Fruit fly (Drosophila melanogaster) whole organism, embryonic: ENCODE data around the gene CG31952.
A peak's percentile ranks its signal among the peaks of the same experiment; 100 is the strongest.

Experiments used
- Bteb2 ChIP-seq: fragments of 200-800 bp; sonication (Bioruptor generic); optimal IDR thresholded peaks from 2 replicates; lab custom pipeline; 2016; ENCODE audit warnings: missing biosample characterization, missing genetic modification characterization
- CG10147 ChIP-seq: fragments of 200-800 bp; sonication (Bioruptor generic); optimal IDR thresholded peaks from 2 replicates; lab custom pipeline; 2019; ENCODE audit warnings: missing biosample characterization, mild to moderate bottlenecking, missing genetic modification characterization, moderate library complexity
- CG10267 ChIP-seq: fragments of 200-800 bp; sonication (Bioruptor generic); optimal IDR thresholded peaks from 2 replicates; lab custom pipeline; 2018; ENCODE audit warnings: missing biosample characterization, mild to moderate bottlenecking, missing genetic modification characterization, moderate library complexity
- CG11560 ChIP-seq: fragments of 200-800 bp; sonication (Bioruptor generic); IDR thresholded peaks from 3 replicates; pipeline ENCODE4 v1.3.6; 2022; ENCODE audit warnings: missing biosample characterization, missing genetic modification characterization
- CG13287 ChIP-seq: fragments of 200-800 bp; sonication (Bioruptor generic); IDR thresholded peaks from 2 replicates; pipeline ENCODE4 v1.3.6; 2022; ENCODE audit warnings: missing biosample characterization, missing genetic modification characterization; ENCODE audit not compliant: partially characterized antibody
- CG15514 ChIP-seq: fragments of 200-800 bp; sonication (Bioruptor generic); optimal IDR thresholded peaks from 3 replicates; lab custom pipeline; 2017; ENCODE audit warnings: missing biosample characterization, missing genetic modification characterization, mild to moderate bottlenecking, moderate library complexity, missing genetic modification reagents
- CG17802 ChIP-seq: fragments of 200-800 bp; sonication (Bioruptor generic); optimal IDR thresholded peaks from 2 replicates; lab custom pipeline; 2018; ENCODE audit warnings: missing biosample characterization, mild to moderate bottlenecking, missing genetic modification characterization, moderate library complexity
- CG2889 ChIP-seq: fragments of 200-800 bp; sonication (Bioruptor generic); IDR thresholded peaks from 3 replicates; pipeline ENCODE4 v1.3.6; 2022; ENCODE audit warnings: missing biosample characterization, missing genetic modification characterization
- CG30020 ChIP-seq: fragments of 200-800 bp; optimal IDR thresholded peaks from 2 replicates; lab custom pipeline; 2019; ENCODE audit warnings: missing biosample characterization, mild to moderate bottlenecking, missing genetic modification characterization, moderate library complexity
- CG30403 ChIP-seq: fragments of 200-800 bp; sonication (Bioruptor generic); optimal IDR thresholded peaks from 3 replicates; lab custom pipeline; 2016; ENCODE audit warnings: missing biosample characterization, missing genetic modification characterization
- CG31224 ChIP-seq: fragments of 200-800 bp; sonication (Bioruptor generic); IDR thresholded peaks from 2 replicates; pipeline ENCODE4 v1.3.6; 2022; ENCODE audit warnings: missing biosample characterization, missing genetic modification characterization
- CG32767 ChIP-seq: fragments of 200-800 bp; sonication (Bioruptor generic); IDR thresholded peaks from 2 replicates; pipeline ENCODE4 v1.3.6; 2022; ENCODE audit warnings: missing biosample characterization, missing genetic modification characterization
- CG32772 ChIP-seq: fragments of 200-800 bp; sonication (Bioruptor generic); IDR thresholded peaks from 2 replicates; pipeline ENCODE4 v1.3.6; 2022; ENCODE audit warnings: missing biosample characterization, missing genetic modification characterization
- CG34224 ChIP-seq: fragments of 200-800 bp; sonication (Bioruptor generic); IDR thresholded peaks from 3 replicates; pipeline ENCODE4 v1.3.6; 2022; ENCODE audit warnings: missing biosample characterization, missing genetic modification characterization; ENCODE audit not compliant: partially characterized antibody
- CG4360 ChIP-seq: fragments of 200-800 bp; sonication (Bioruptor generic); IDR thresholded peaks from 2 replicates; pipeline ENCODE4 v1.3.6; 2022; ENCODE audit warnings: missing biosample characterization, missing genetic modification characterization
- CG7357 ChIP-seq: fragments of 200-800 bp; sonication (Bioruptor generic); IDR thresholded peaks from 3 replicates; pipeline ENCODE4 v1.3.6; 2022; ENCODE audit warnings: missing biosample characterization, missing genetic modification characterization
- CG8924 ChIP-seq: fragments of 200-800 bp; optimal IDR thresholded peaks from 3 replicates; lab custom pipeline; 2019; ENCODE audit warnings: missing biosample characterization, mild to moderate bottlenecking, missing genetic modification characterization, moderate library complexity
- CHES-1-like ChIP-seq: fragments of 200-800 bp; sonication (Bioruptor generic); optimal IDR thresholded peaks from 2 replicates; lab custom pipeline; 2016; ENCODE audit warnings: missing biosample characterization, missing genetic modification characterization
- Deaf1 ChIP-seq: fragments of 200-800 bp; optimal IDR thresholded peaks from 3 replicates; lab custom pipeline; 2019; ENCODE audit warnings: missing biosample characterization, mild to moderate bottlenecking, missing genetic modification characterization, moderate library complexity
- Dip2 ChIP-seq: fragments of 200-800 bp; sonication (Bioruptor generic); IDR thresholded peaks from 2 replicates; pipeline ENCODE4 v1.3.6; 2022; ENCODE audit warnings: missing biosample characterization, missing genetic modification characterization
- E2f2 ChIP-seq: fragments of 200-800 bp; sonication (Bioruptor generic); IDR thresholded peaks from 2 replicates; pipeline ENCODE4 v1.3.6; 2022; ENCODE audit warnings: missing biosample characterization, missing genetic modification characterization
- Ets65A ChIP-seq: fragments of 200-800 bp; sonication (Bioruptor generic); peaks from one replicate; lab custom pipeline; 2016; ENCODE audit warnings: missing biosample characterization, missing genetic modification characterization
- H15 ChIP-seq: fragments of 200-800 bp; sonication (Bioruptor generic); IDR thresholded peaks from 3 replicates; pipeline ENCODE4 v1.3.6; 2022; ENCODE audit warnings: missing biosample characterization, missing genetic modification characterization
- HLH3B ChIP-seq: fragments of 200-800 bp; sonication (Bioruptor generic); IDR thresholded peaks from 2 replicates; pipeline ENCODE4 v1.3.6; 2022; ENCODE audit warnings: missing biosample characterization, missing genetic modification characterization
- HLHmδ ChIP-seq: fragments of 200-800 bp; sonication (Bioruptor generic); optimal IDR thresholded peaks from 2 replicates; lab custom pipeline; 2018; ENCODE audit warnings: missing biosample characterization, mild to moderate bottlenecking, missing genetic modification characterization, moderate library complexity
- HmgZ ChIP-seq: fragments of 200-800 bp; sonication (Bioruptor generic); optimal IDR thresholded peaks from 2 replicates; lab custom pipeline; 2018; ENCODE audit warnings: missing biosample characterization, mild to moderate bottlenecking, missing genetic modification characterization
- MBD-R2 ChIP-seq: fragments of 200-800 bp; sonication (Bioruptor generic); IDR thresholded peaks from 2 replicates; pipeline ENCODE4 v1.3.6; 2022; ENCODE audit warnings: missing biosample characterization, missing genetic modification characterization
- Med ChIP-seq: fragments of 200-800 bp; sonication (Bioruptor generic); peaks from one replicate; lab custom pipeline; 2016; ENCODE audit warnings: missing biosample characterization, missing genetic modification characterization, mild to moderate bottlenecking, inconsistent platforms, moderate library complexity
- Sry-β ChIP-seq: fragments of 200-800 bp; sonication (Bioruptor generic); optimal IDR thresholded peaks from 2 replicates; lab custom pipeline; 2018; ENCODE audit warnings: missing biosample characterization, mild to moderate bottlenecking, missing genetic modification characterization, moderate library complexity
- amos ChIP-seq: fragments of 200-800 bp; sonication (Bioruptor generic); IDR thresholded peaks from 2 replicates; pipeline ENCODE4 v1.3.6; 2022; ENCODE audit warnings: missing biosample characterization, missing genetic modification characterization; ENCODE audit not compliant: partially characterized antibody
- caup ChIP-seq: fragments of 200-800 bp; sonication (Bioruptor generic); optimal IDR thresholded peaks from 3 replicates; lab custom pipeline; 2017; ENCODE audit warnings: missing biosample characterization, mild to moderate bottlenecking, missing genetic modification characterization, moderate library complexity; ENCODE audit not compliant: severe bottlenecking
- crp ChIP-seq, 2 experiments: fragments of 200-800 bp; sonication (Bioruptor generic); optimal IDR thresholded peaks; 2 replicates in 1 of 2; 3 replicates in 1 of 2; lab custom pipeline; 2017; ENCODE audit warnings: missing biosample characterization in 2 of 2, missing genetic modification characterization in 2 of 2, mild to moderate bottlenecking in 1 of 2, moderate library complexity in 1 of 2
- dm ChIP-seq: fragments of 200-800 bp; sonication (Bioruptor generic); optimal IDR thresholded peaks from 3 replicates; lab custom pipeline; 2016; ENCODE audit warnings: missing biosample characterization, missing genetic modification characterization
- esg ChIP-seq: fragments of 200-800 bp; sonication (Bioruptor generic); conservative IDR thresholded peaks from 2 replicates; pipeline ENCODE4 v1.3.6; 2022; ENCODE audit warnings: missing biosample characterization, missing genetic modification characterization
- fd64A ChIP-seq: fragments of 200-800 bp; sonication (Bioruptor generic); optimal IDR thresholded peaks from 3 replicates; lab custom pipeline; 2018; ENCODE audit warnings: missing biosample characterization, mild to moderate bottlenecking, missing genetic modification characterization
- gro ChIP-seq: fragments of 200-800 bp; sonication (Bioruptor generic); optimal IDR thresholded peaks from 2 replicates; lab custom pipeline; 2016; ENCODE audit warnings: missing biosample characterization, missing genetic modification characterization
- gsb-n ChIP-seq: fragments of 200-800 bp; sonication (Bioruptor generic); optimal IDR thresholded peaks from 3 replicates; lab custom pipeline; 2018; ENCODE audit warnings: missing biosample characterization, mild to moderate bottlenecking, missing genetic modification characterization
- h ChIP-seq: fragments of >200 bp; optimal IDR thresholded peaks from 2 replicates; lab custom pipeline; 2017
- ind ChIP-seq: fragments of 200-800 bp; sonication (Bioruptor generic); optimal IDR thresholded peaks from 3 replicates; lab custom pipeline; 2016; ENCODE audit warnings: missing biosample characterization, missing genetic modification characterization
- odd ChIP-seq: fragments of 200-800 bp; sonication (Bioruptor generic); optimal IDR thresholded peaks from 2 replicates; lab custom pipeline; 2017; ENCODE audit warnings: missing biosample characterization, mild to moderate bottlenecking, missing genetic modification characterization
- otp ChIP-seq: fragments of 200-800 bp; sonication (Bioruptor generic); IDR thresholded peaks from 3 replicates; pipeline ENCODE4, ENCODE4 v1.3.6; 2022; ENCODE audit warnings: missing biosample characterization, missing genetic modification characterization
- pfk ChIP-seq: fragments of 200-800 bp; sonication (Bioruptor generic); optimal IDR thresholded peaks from 2 replicates; lab custom pipeline; 2018; ENCODE audit warnings: missing biosample characterization, mild to moderate bottlenecking, missing genetic modification characterization, moderate library complexity
- pho ChIP-seq: fragments of 200-800 bp; sonication (Bioruptor generic); optimal IDR thresholded peaks from 2 replicates; lab custom pipeline; 2016; ENCODE audit warnings: missing biosample characterization, missing genetic modification characterization
- pzg ChIP-seq: fragments of 200-800 bp; sonication (Bioruptor generic); optimal IDR thresholded peaks from 3 replicates; lab custom pipeline; 2018; ENCODE audit warnings: missing biosample characterization, mild to moderate bottlenecking, missing genetic modification characterization, moderate library complexity
- sens ChIP-seq: fragments of 200-800 bp; sonication (Bioruptor generic); peaks from one replicate; lab custom pipeline; 2016; ENCODE audit warnings: missing biosample characterization, missing genetic modification characterization
- slbo ChIP-seq: fragments of 200-800 bp; sonication (Bioruptor generic); IDR thresholded peaks from 2 replicates; pipeline ENCODE4 v1.3.6; 2022; ENCODE audit warnings: missing biosample characterization, missing genetic modification characterization
- trem ChIP-seq: fragments of 200-800 bp; optimal IDR thresholded peaks from 3 replicates; lab custom pipeline; 2019; ENCODE audit warnings: missing biosample characterization, mild to moderate bottlenecking, missing genetic modification characterization, moderate library complexity
- z ChIP-seq: fragments of 200-800 bp; sonication (Bioruptor generic); IDR thresholded peaks from 3 replicates; pipeline ENCODE4 v1.3.6; 2022; ENCODE audit warnings: missing biosample characterization, missing genetic modification characterization
- zen ChIP-seq: fragments of 200-800 bp; sonication (Bioruptor generic); optimal IDR thresholded peaks from 3 replicates; lab custom pipeline; 2018; ENCODE audit warnings: missing biosample characterization, mild to moderate bottlenecking, missing genetic modification characterization, moderate library complexity
- zfh2 ChIP-seq: fragments of 200-800 bp; sonication (Bioruptor generic); optimal IDR thresholded peaks from 2 replicates; lab custom pipeline; 2016; ENCODE audit warnings: missing biosample characterization, missing genetic modification characterization

Gene CG31952

DNA sequence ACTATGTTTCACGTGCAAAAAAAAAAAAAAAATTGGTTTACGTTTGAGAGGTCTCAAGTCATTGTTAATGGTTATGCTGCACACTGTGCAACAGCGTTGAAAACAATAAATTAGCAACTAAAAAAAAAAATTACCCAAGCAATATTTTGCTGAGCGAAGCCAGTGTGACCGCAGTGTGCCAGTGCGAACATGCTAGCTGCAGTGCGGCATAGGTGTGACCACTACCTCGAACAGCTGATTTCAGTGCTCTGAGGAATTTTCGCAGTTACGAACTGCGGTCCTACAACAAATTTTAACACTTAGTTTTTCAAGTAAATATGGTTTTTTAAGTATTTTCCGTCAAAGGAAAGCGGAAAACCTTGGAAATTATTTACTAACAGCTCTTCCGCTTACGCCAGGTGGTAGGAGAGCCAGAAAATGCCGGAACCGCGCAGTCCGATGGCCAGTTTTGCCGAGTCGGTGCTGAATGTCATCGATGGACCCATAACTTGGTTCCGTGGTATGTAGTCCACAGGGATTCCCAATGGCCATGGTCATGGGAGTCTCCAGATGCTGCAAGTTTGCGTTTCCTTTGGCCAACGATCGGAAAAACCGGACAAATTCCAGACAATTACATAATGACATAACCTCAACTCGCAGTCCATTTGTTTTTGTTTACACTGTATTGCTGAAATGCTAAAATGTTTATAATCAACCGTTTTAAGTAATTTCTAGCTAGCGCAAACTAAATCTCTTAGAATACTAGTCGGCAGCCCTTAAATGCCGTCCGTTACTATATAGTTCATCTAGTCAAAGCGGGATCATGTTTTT is 49.6 kb downstream of the CG31952 start, which contains the start of the genes msl-2 and ND-PDSW (continued):
- TF ChIP-seq pho (GFP tag; lab: Kevin White, UChicago) (peak; percentile 6), pzg (GFP tag; lab: Kevin White, UChicago) (peak; percentile 89), h (no peak), Ets65A (GFP tag; lab: Kevin White, UChicago) (peak; percentile 12), caup (GFP tag; lab: Kevin White, UChicago) (no peak), HLH3B (GFP tag; lab: Robert Waterston, UW) (no peak), CG2889 (GFP tag; lab: Robert Waterston, UW) (no peak), HLHmδ (GFP tag; lab: Kevin White, UChicago) (peak; percentile 22), CG10267 (peak; percentile 49), trem (tag; lab: Kevin White, UChicago) (peak; percentile 23), CG8924 (tag; lab: Kevin White, UChicago) (peak; percentile 35), Sry-β (GFP tag; lab: Kevin White, UChicago) (peak; percentile 16), CG4360 (GFP tag; lab: Robert Waterston, UW) (no peak), Bteb2 (GFP tag; lab: Kevin White, UChicago) (no peak), Dip2 (GFP tag; lab: Robert Waterston, UW) (no peak), fd64A (no peak), zen (tag; lab: Kevin White, UChicago) (peak; percentile 41), CG10147 (GFP tag; lab: Kevin White, UChicago) (no peak), CG7357 (peak; percentile 92), CG32767 (GFP tag; lab: Robert Waterston, UW) (no peak), CG15514 (GFP tag; lab: Kevin White, UChicago) (peak; percentile 42), CG11560 (tag; lab: Robert Waterston, UW) (no peak), CHES-1-like (peak; percentile 36), E2f2 (0 out of 2 replicates have a peak, but pooled peaks have one; percentile 8), Med (GFP tag; lab: Kevin White, UChicago) (peak; percentile 80), CG17802 (tag; lab: Kevin White, UChicago) (peak; percentile 68), dm (peak; percentile 44), amos (GFP tag; lab: Robert Waterston, UW) (peak; percentile 7; the same call in 1 of the 2 replicates), CG30403 (GFP tag; lab: Kevin White, UChicago) (no peak), CG31224 (GFP tag; lab: Robert Waterston, UW) (no peak), ind (no peak), odd (GFP tag; lab: Kevin White, UChicago) (no peak), Deaf1 (tag; lab: Kevin White, UChicago) (no peak), CG13287 (GFP tag; lab: Robert Waterston, UW) (peak; percentile 31; the same call in 1 of the 2 replicates), slbo (GFP tag; lab: Robert Waterston, UW) (no peak), MBD-R2 (GFP tag; lab: Robert Waterston, UW) (peak; percentile 89), gro (GFP tag; lab: Kevin White, UChicago) (peak; percentile 14), zfh2 (GFP tag; lab: Kevin White, UChicago) (no peak), crp (GFP tag; optimal IDR thresholded peaks at IDR 0.05; lab: Kevin White, UChicago) (peak; percentile 72 to 96), CG34224 (0 out of 3 replicates have a peak, but pooled peaks have one; percentile 10), HmgZ (tag; lab: Kevin White, UChicago) (peak; percentile 41), pfk (GFP tag; lab: Kevin White, UChicago) (no peak), gsb-n (tag; lab: Kevin White, UChicago) (no peak), CG32772 (0 out of 2 replicates have a peak, but pooled peaks have one; percentile 25), esg (GFP tag; lab: Robert Waterston, UW) (no peak), CG30020 (tag; lab: Kevin White, UChicago) (no peak), z (GFP tag; lab: Robert Waterston, UW) (no peak), otp (GFP tag; lab: Robert Waterston, UW) (no peak), H15 (GFP tag; lab: Robert Waterston, UW) (no peak), sens (GFP tag; lab: Kevin White, UChicago) (peak; percentile 43)
